Fruit fly (Drosophila melanogaster): Measurements from ENCODE around the gene Aldh7A1.
A peak's percentile ranks its signal among the peaks of the same experiment; 100 is the strongest.

The Aldh7A1 gene

DNA sequence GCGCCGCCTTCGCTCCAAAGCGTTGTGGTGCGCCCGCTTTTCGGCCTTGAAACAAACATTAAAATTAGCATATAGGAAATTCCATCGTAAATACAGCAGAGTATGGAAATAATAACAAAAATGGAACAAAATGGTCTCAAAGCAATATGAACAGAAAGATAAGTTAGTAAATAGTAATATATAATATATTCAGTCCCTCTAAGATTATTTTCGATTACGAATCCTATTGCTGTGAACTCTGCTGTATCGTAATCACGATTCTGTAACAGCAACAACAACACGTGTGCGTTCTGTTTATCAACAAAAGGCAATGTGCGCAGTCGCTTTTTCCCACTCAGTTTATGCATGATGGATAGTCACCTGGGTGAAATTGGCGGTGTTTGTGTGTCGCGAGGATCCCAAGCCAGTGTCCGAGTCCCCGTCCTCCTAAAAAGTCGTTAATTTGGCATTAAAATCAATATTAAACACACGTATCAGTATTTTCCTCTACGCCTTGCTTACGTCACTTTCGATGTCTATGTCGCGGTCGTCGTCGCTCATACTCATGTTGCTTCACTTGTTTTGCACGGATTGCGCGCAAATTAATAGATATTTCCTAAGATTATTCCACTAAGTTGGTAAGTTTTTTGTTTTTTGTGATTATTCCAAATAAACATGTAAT lies 5.1 kb downstream of the Aldh7A1 start, which contains the start of the genes CG42374 and Mettl5 (continued):
- peak; percentile 76; the same call in 1 of the 3 replicates for TF ChIP-seq CG34422 (GFP tag; IDR thresholded peaks at IDR 0.05)
- TF ChIP-seq Myb (GFP tag; optimal IDR thresholded peaks at IDR 0.05), result no peak
- TF ChIP-seq stwl (tag; optimal IDR thresholded peaks at IDR 0.05), result no peak
- peak; percentile 21 for TF ChIP-seq bcd (GFP tag; optimal IDR thresholded peaks at IDR 0.05)
- peak; percentile 46; the same call in 2 of the 3 replicates for TF ChIP-seq Aef1 (GFP tag; IDR thresholded peaks at IDR 0.05)
- no peak for TF ChIP-seq kay (GFP tag; optimal IDR thresholded peaks at IDR 0.05)
- TF ChIP-seq CG12769 (tag; optimal IDR thresholded peaks at IDR 0.05), result peak; percentile 64
- TF ChIP-seq grau (tag; optimal IDR thresholded peaks at IDR 0.05), result peak; percentile 51
- TF ChIP-seq salm (tag; optimal IDR thresholded peaks at IDR 0.05), result no peak
- TF ChIP-seq Blimp-1 (GFP tag; optimal IDR thresholded peaks at IDR 0.05), result peak; percentile 18
- no peak for TF ChIP-seq Side (GFP tag; optimal IDR thresholded peaks at IDR 0.05)
- TF ChIP-seq Kr (GFP tag; optimal IDR thresholded peaks at IDR 0.05), result no peak
- TF ChIP-seq odd (GFP tag; optimal IDR thresholded peaks at IDR 0.05), result no peak
- no peak for TF ChIP-seq zf30C (GFP tag; optimal IDR thresholded peaks at IDR 0.05)
- TF ChIP-seq CrebB (tag; optimal IDR thresholded peaks at IDR 0.05), result peak; percentile 2
- peak; percentile 31 for TF ChIP-seq CG6254 (GFP tag; optimal IDR thresholded peaks at IDR 0.05)
- TF ChIP-seq CG18011 (GFP tag; optimal IDR thresholded peaks at IDR 0.05), result peak; percentile 15
- peak; percentile 2 for TF ChIP-seq CG17385 (GFP tag; optimal IDR thresholded peaks at IDR 0.05)
- TF ChIP-seq crol (GFP tag; IDR thresholded peaks at IDR 0.05), result no peak
- no peak for TF ChIP-seq CG6654 (GFP tag; optimal IDR thresholded peaks at IDR 0.05)
- no peak for TF ChIP-seq CG13123 (GFP tag; optimal IDR thresholded peaks at IDR 0.05)
- TF ChIP-seq phol (tag; optimal IDR thresholded peaks at IDR 0.05), result peak; percentile 51
- no peak for TF ChIP-seq exex (tag; optimal IDR thresholded peaks at IDR 0.05)
- no peak for TF ChIP-seq emc (GFP tag; optimal IDR thresholded peaks at IDR 0.05)
- no peak for TF ChIP-seq chif (GFP tag; optimal IDR thresholded peaks at IDR 0.05)
- peak; percentile 61 for TF ChIP-seq Atf6 (GFP tag; IDR thresholded peaks at IDR 0.05)
- 0 out of 2 replicates have a peak, but pooled peaks have one; percentile 18 for TF ChIP-seq CG9932 (GFP tag; IDR thresholded peaks at IDR 0.05)
- peak; percentile 47; the same call in 1 of the 2 replicates for TF ChIP-seq CG14441 (GFP tag; IDR thresholded peaks at IDR 0.05)
- TF ChIP-seq Ets97D (GFP tag; optimal IDR thresholded peaks at IDR 0.05), result no peak
- TF ChIP-seq nau (GFP tag; optimal IDR thresholded peaks at IDR 0.05), result peak; percentile 27
- no peak for TF ChIP-seq sr (GFP tag; IDR thresholded peaks at IDR 0.05)
- no peak for TF ChIP-seq Nf-YC (tag; optimal IDR thresholded peaks at IDR 0.05)
- no peak for TF ChIP-seq yki (optimal IDR thresholded peaks at IDR 0.05)

DNA sequence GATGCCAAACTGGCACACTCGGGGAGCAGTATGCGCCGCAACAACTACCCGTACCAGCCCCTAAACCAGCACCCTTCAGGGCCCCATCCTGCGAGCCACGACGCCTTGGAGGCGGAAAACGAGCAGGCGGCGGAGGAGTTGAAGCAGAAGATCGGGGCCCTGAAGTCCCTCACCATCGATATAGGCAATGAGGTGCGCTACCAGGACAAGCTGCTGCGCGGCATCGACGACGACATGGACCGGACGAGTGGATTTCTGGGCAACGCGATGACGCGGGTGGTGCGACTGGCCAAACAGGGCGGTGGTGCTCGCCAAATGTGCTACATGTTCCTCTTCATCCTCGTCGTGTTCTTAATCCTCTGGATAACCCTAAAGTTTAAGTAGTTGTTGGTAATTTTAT lies 7.0 kb downstream of the Aldh7A1 start:
- TF ChIP-seq CG7963 (GFP tag; IDR thresholded peaks at IDR 0.05; ENCODE audit: partially characterized antibody), result 0 out of 3 replicates have a peak, but pooled peaks have one; percentile 54
- TF ChIP-seq CG42726 (GFP tag; IDR thresholded peaks at IDR 0.05; ENCODE audit: partially characterized antibody), result no peak
- TF ChIP-seq sens (GFP tag), result peak; percentile 75
- no peak for TF ChIP-seq Vsx1 (GFP tag; optimal IDR thresholded peaks at IDR 0.05)
- TF ChIP-seq CG9876 (GFP tag; optimal IDR thresholded peaks at IDR 0.05), result no peak
- TF ChIP-seq sob (GFP tag; IDR thresholded peaks at IDR 0.05), result no peak
- no peak for TF ChIP-seq CG11247 (GFP tag; IDR thresholded peaks at IDR 0.05)
- TF ChIP-seq Med (GFP tag), result peak; percentile 21
- TF ChIP-seq Six4 (GFP tag; optimal IDR thresholded peaks at IDR 0.05), result no peak
- no peak for TF ChIP-seq Hr51 (GFP tag; optimal IDR thresholded peaks at IDR 0.05)

Data from whole organism, embryonic.